Fruit fly (Drosophila melanogaster) whole organism, adult: Measurements from ENCODE around the gene Vm26Ac.

Experiments
- CG11617 ChIP-seq: fragments of 200-800 bp; sonication (Bioruptor generic); optimal IDR thresholded peaks from 2 replicates; lab custom pipeline; 2017; ENCODE audit warnings: mild to moderate bottlenecking, missing biosample characterization, missing genetic modification reagents, missing genetic modification characterization
- CG12768 ChIP-seq: fragments of 200-800 bp; sonication (Bioruptor generic); optimal IDR thresholded peaks from 2 replicates; lab custom pipeline; 2017; ENCODE audit warnings: missing biosample characterization, missing genetic modification characterization, mild to moderate bottlenecking, moderate library complexity, missing genetic modification reagents
- CG14711 ChIP-seq: fragments of 200-800 bp; sonication (Bioruptor generic); optimal IDR thresholded peaks from 2 replicates; lab custom pipeline; 2018; ENCODE audit warnings: missing biosample characterization, mild to moderate bottlenecking, missing genetic modification characterization, moderate library complexity
- CG1620 ChIP-seq: fragments of 200-800 bp; sonication (Bioruptor generic); optimal IDR thresholded peaks from 2 replicates; lab custom pipeline; 2016; ENCODE audit warnings: missing biosample characterization, missing genetic modification characterization
- CG33017 ChIP-seq: fragments of 200-800 bp; sonication (Bioruptor generic); optimal IDR thresholded peaks from 2 replicates; lab custom pipeline; 2018; ENCODE audit warnings: missing biosample characterization, mild to moderate bottlenecking, missing genetic modification characterization, moderate library complexity
- CG5204 ChIP-seq: fragments of 200-800 bp; sonication (Bioruptor generic); optimal IDR thresholded peaks from 2 replicates; lab custom pipeline; 2016; ENCODE audit warnings: missing biosample characterization, missing genetic modification characterization
- CG7045 ChIP-seq: fragments of 200-800 bp; sonication (Bioruptor generic); optimal IDR thresholded peaks from 2 replicates; lab custom pipeline; 2017; ENCODE audit warnings: missing biosample characterization, mild to moderate bottlenecking, missing genetic modification characterization
- CG7101 ChIP-seq: fragments of 200-800 bp; sonication (Bioruptor generic); optimal IDR thresholded peaks from 2 replicates; lab custom pipeline; 2018; ENCODE audit warnings: missing biosample characterization, mild to moderate bottlenecking, missing genetic modification characterization, moderate library complexity
- Clk ChIP-seq: fragments of 200-800 bp; sonication (Bioruptor generic); optimal IDR thresholded peaks from 2 replicates; lab custom pipeline; 2017; ENCODE audit warnings: missing biosample characterization, missing genetic modification characterization
- Crg-1 ChIP-seq: fragments of 200-800 bp; sonication (Bioruptor generic); optimal IDR thresholded peaks from 2 replicates; lab custom pipeline; 2016; ENCODE audit warnings: missing biosample characterization, missing genetic modification characterization
- Hr96 ChIP-seq: fragments of 200-800 bp; sonication (Bioruptor generic); optimal IDR thresholded peaks from 2 replicates; lab custom pipeline; 2016; ENCODE audit warnings: missing biosample characterization, missing genetic modification characterization
- Mnt ChIP-seq: fragments of 200-800 bp; sonication (Bioruptor generic); optimal IDR thresholded peaks from 2 replicates; lab custom pipeline; 2016; ENCODE audit warnings: missing biosample characterization, mild to moderate bottlenecking, missing genetic modification characterization
- bab1 ChIP-seq: fragments of 200-800 bp; sonication (Bioruptor generic); optimal IDR thresholded peaks from 3 replicates; lab custom pipeline; 2019; ENCODE audit warnings: missing biosample characterization, mild to moderate bottlenecking, missing genetic modification characterization, moderate library complexity
- cic ChIP-seq: fragments of 200-800 bp; sonication (Bioruptor generic); optimal IDR thresholded peaks from 2 replicates; lab custom pipeline; 2017; ENCODE audit warnings: missing biosample characterization, mild to moderate bottlenecking, missing genetic modification characterization, moderate library complexity
- cnc ChIP-seq, 2 experiments: fragments of >200 bp; optimal IDR thresholded peaks; 2 replicates each; lab custom pipeline; 2017
- kay ChIP-seq: fragments of 200-800 bp; sonication (Bioruptor generic); peaks from one replicate; lab custom pipeline; 2016; ENCODE audit warnings: missing biosample characterization, missing genetic modification characterization, borderline replicate concordance
- ovo ChIP-seq: fragments of 200-800 bp; sonication (Bioruptor generic); optimal IDR thresholded peaks from 2 replicates; lab custom pipeline; 2016; ENCODE audit warnings: missing biosample characterization, missing genetic modification characterization
- pad ChIP-seq: fragments of 200-800 bp; sonication (Bioruptor generic); optimal IDR thresholded peaks from 3 replicates; lab custom pipeline; 2017; ENCODE audit warnings: missing biosample characterization, missing genetic modification characterization, mild to moderate bottlenecking, moderate library complexity, missing genetic modification reagents
- tj ChIP-seq: fragments of 200-800 bp; sonication (Bioruptor generic); optimal IDR thresholded peaks from 3 replicates; lab custom pipeline; 2017; ENCODE audit warnings: missing biosample characterization, mild to moderate bottlenecking, missing genetic modification characterization, moderate library complexity
- toe ChIP-seq: fragments of 200-800 bp; sonication (Bioruptor generic); optimal IDR thresholded peaks from 2 replicates; lab custom pipeline; 2016; ENCODE audit warnings: missing biosample characterization, missing genetic modification characterization

Gene Vm26Ac

dm6 chr2L:5972005-5972404, 13.6 kb upstream of the Vm26Ac start:
- no peak for TF ChIP-seq CG7045 (GFP tag; lab: Kevin White, UChicago)
- TF ChIP-seq Crg-1 (GFP tag; lab: Kevin White, UChicago): no peak
- TF ChIP-seq Clk (GFP tag; lab: Kevin White, UChicago): no peak
- TF ChIP-seq bab1 (GFP tag; lab: Kevin White, UChicago): no peak
- no peak for TF ChIP-seq tj (GFP tag; lab: Kevin White, UChicago)
- no peak for TF ChIP-seq ovo (GFP tag; lab: Kevin White, UChicago)
- no peak for TF ChIP-seq CG1620 (GFP tag; lab: Kevin White, UChicago)
- TF ChIP-seq CG14711 (tag; lab: Kevin White, UChicago): no peak
- TF ChIP-seq CG7101: no peak
- no peak for TF ChIP-seq Mnt (GFP tag; lab: Kevin White, UChicago)
- TF ChIP-seq CG11617 (GFP tag; lab: Kevin White, UChicago): no peak
- no peak for TF ChIP-seq cic
- no peak for TF ChIP-seq CG5204 (GFP tag; lab: Kevin White, UChicago)
- no peak for TF ChIP-seq kay (GFP tag; lab: Kevin White, UChicago)
- no peak for TF ChIP-seq pad (GFP tag; lab: Kevin White, UChicago)
- TF ChIP-seq CG33017 (tag; lab: Kevin White, UChicago): no peak
- no peak for TF ChIP-seq CG12768

- TF ChIP-seq tj (GFP tag; lab: Kevin White, UChicago) (no peak), Hr96 (no peak), toe (no peak), pad (GFP tag; lab: Kevin White, UChicago) (no peak), bab1 (GFP tag; lab: Kevin White, UChicago) (no peak), CG7101 (no peak), CG1620 (GFP tag; lab: Kevin White, UChicago) (no peak), cnc (optimal IDR thresholded peaks at IDR 0.05; lab: Kevin White, UChicago) (no peak), CG12768 (no peak), CG11617 (GFP tag; lab: Kevin White, UChicago) (no peak), CG33017 (tag; lab: Kevin White, UChicago) (no peak), Clk (GFP tag; lab: Kevin White, UChicago) (no peak), CG5204 (GFP tag; lab: Kevin White, UChicago) (no peak), kay (GFP tag; lab: Kevin White, UChicago) (no peak), ovo (GFP tag; lab: Kevin White, UChicago) (no peak), cic (no peak), Crg-1 (GFP tag; lab: Kevin White, UChicago) (no peak), CG14711 (tag; lab: Kevin White, UChicago) (no peak), CG7045 (GFP tag; lab: Kevin White, UChicago) (no peak), Mnt (GFP tag; lab: Kevin White, UChicago) (no peak)
Observed at dm6 chr2L:5971093-5971808, 12.8 kb upstream of the Vm26Ac start.

dm6 chr2L:5969559-5969958, 11.1 kb upstream of the Vm26Ac start, which contains the start of gene Ucp4B:
Ucp4B (plus strand) TSS chr2L:5969859.
- TF ChIP-seq tj (GFP tag; lab: Kevin White, UChicago): no peak
- no peak for TF ChIP-seq CG12768
- TF ChIP-seq Crg-1 (GFP tag; lab: Kevin White, UChicago): no peak
- TF ChIP-seq ovo (GFP tag; lab: Kevin White, UChicago): no peak
- no peak for TF ChIP-seq cic
- TF ChIP-seq CG11617 (GFP tag; lab: Kevin White, UChicago): no peak
- no peak for TF ChIP-seq toe
- TF ChIP-seq cnc (optimal IDR thresholded peaks at IDR 0.05; lab: Kevin White, UChicago): no peak
- TF ChIP-seq CG1620 (GFP tag; lab: Kevin White, UChicago): no peak
- TF ChIP-seq bab1 (GFP tag; lab: Kevin White, UChicago): no peak
- no peak for TF ChIP-seq CG7045 (GFP tag; lab: Kevin White, UChicago)
- no peak for TF ChIP-seq CG7101
- no peak for TF ChIP-seq CG5204 (GFP tag; lab: Kevin White, UChicago)
- TF ChIP-seq Mnt (GFP tag; lab: Kevin White, UChicago): no peak
- no peak for TF ChIP-seq CG33017 (tag; lab: Kevin White, UChicago)
- TF ChIP-seq Clk (GFP tag; lab: Kevin White, UChicago): no peak

- TF ChIP-seq tj (GFP tag; lab: Kevin White, UChicago): peak; percentile 99
- no peak for TF ChIP-seq CG7045 (GFP tag; lab: Kevin White, UChicago)
- TF ChIP-seq bab1 (GFP tag; lab: Kevin White, UChicago): peak; percentile 21
Observed at dm6 chr2L:5967702-5968616, 9.5 kb upstream of the Vm26Ac start, which contains the start of the genes CG13992 and Ucp4C. CG13992 (minus strand) TSS chr2L:5967752. Ucp4C (plus strand) TSS chr2L:5968566.

- TF ChIP-seq CG5204 (GFP tag; lab: Kevin White, UChicago): no peak
- no peak for TF ChIP-seq CG7101
- no peak for TF ChIP-seq CG11617 (GFP tag; lab: Kevin White, UChicago)
- TF ChIP-seq ovo (GFP tag; lab: Kevin White, UChicago): no peak
- no peak for TF ChIP-seq Hr96
- no peak for TF ChIP-seq bab1 (GFP tag; lab: Kevin White, UChicago)
- no peak for TF ChIP-seq Clk (GFP tag; lab: Kevin White, UChicago)
- no peak for TF ChIP-seq kay (GFP tag; lab: Kevin White, UChicago)
- no peak for TF ChIP-seq Crg-1 (GFP tag; lab: Kevin White, UChicago)
- no peak for TF ChIP-seq Mnt (GFP tag; lab: Kevin White, UChicago)
- no peak for TF ChIP-seq CG33017 (tag; lab: Kevin White, UChicago)
- TF ChIP-seq pad (GFP tag; lab: Kevin White, UChicago): no peak
- no peak for TF ChIP-seq CG1620 (GFP tag; lab: Kevin White, UChicago)
- TF ChIP-seq CG12768: no peak
- TF ChIP-seq toe: no peak
- TF ChIP-seq CG7045 (GFP tag; lab: Kevin White, UChicago): no peak
- TF ChIP-seq cic: no peak
Observed at dm6 chr2L:5964851-5965250, 6.4 kb upstream of the Vm26Ac start, which contains the start of gene psd. psd (minus strand) TSS chr2L:5964951.
